Fruit fly (Drosophila melanogaster): ENCODE measurements around the gene Bre1.

Gene Bre1

DNA sequence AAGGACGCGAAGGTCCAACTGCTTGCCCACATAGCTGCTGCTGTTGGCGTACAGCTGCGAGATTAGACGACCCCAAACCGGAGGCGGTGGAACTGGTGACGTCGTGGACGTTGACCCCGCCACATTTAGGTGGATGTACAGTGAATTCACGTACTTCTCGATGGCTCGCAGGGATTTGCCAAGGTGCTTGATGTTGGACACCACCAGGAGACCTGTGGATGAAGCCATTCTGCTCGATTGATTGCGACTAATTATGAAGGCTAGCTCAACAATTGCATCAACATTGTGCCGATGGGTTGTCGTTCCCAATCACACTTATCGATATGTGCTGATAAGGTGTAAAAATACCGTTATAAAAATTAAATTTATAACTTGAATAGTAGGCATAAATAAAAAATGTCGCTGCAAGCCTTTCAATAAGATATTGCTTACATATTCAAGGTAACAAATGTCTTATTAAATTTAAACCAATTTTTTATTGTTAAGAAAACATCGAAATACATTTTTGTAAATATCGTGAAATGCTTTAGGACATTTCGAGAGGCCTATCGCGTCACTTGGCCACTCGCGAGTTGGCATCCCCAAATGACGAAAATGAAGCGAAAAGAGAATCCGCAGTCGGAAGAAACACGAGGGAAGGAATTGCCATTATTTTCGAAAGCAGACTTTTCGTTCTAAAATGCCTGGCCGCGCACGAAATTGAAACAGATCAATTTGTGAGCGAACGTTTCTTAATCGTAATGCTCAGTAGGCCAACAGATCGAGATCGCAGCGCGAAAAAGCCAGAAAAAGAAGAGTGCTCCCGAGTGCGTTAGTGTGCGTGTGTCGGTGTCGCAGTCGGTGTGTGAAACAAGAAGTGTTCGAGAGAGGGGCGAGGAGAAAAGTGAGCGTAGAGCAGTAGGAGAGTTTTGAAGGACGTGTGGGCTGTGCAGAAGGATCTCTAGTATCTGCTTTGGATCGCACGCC lies 25.2 kb downstream of the Bre1 start, which contains the start of the genes Ppat-Dpck and scny (continued):
- no peak for TF ChIP-seq CG7556 (GFP tag; optimal IDR thresholded peaks at IDR 0.05)
- no peak for TF ChIP-seq MTF-1 (GFP tag; optimal IDR thresholded peaks at IDR 0.05; ENCODE audit: borderline replicate concordance)
- no peak for TF ChIP-seq oc (tag; optimal IDR thresholded peaks at IDR 0.05)
- no peak for TF ChIP-seq Bdp1 (GFP tag; optimal IDR thresholded peaks at IDR 0.05)
- TF ChIP-seq CG10431 (GFP tag; optimal IDR thresholded peaks at IDR 0.05): no peak
- TF ChIP-seq CG3838 (GFP tag; optimal IDR thresholded peaks at IDR 0.05): no peak
- no peak for TF ChIP-seq chm (GFP tag; IDR thresholded peaks at IDR 0.05)
- peak; percentile 14; the same call in 1 of the 2 replicates for TF ChIP-seq CG9932 (GFP tag; IDR thresholded peaks at IDR 0.05)
- no peak for TF ChIP-seq Hr51 (GFP tag; optimal IDR thresholded peaks at IDR 0.05)
- TF ChIP-seq CG31441 (GFP tag; IDR thresholded peaks at IDR 0.05): no peak; the same call in 1 of the 2 replicates
- TF ChIP-seq repo (GFP tag; optimal IDR thresholded peaks at IDR 0.05): no peak
- TF ChIP-seq CG18764 (GFP tag; optimal IDR thresholded peaks at IDR 0.05): no peak
- TF ChIP-seq Antp (GFP tag; optimal IDR thresholded peaks at IDR 0.05): no peak
- TF ChIP-seq CG11723 (GFP tag; optimal IDR thresholded peaks at IDR 0.05): no peak
- no peak for TF ChIP-seq Dip3 (GFP tag; optimal IDR thresholded peaks at IDR 0.05)
- peak; percentile 100 for TF ChIP-seq trem (tag; optimal IDR thresholded peaks at IDR 0.05)
- TF ChIP-seq CG12071 (GFP tag; optimal IDR thresholded peaks at IDR 0.05): no peak
- peak; percentile 4 for TF ChIP-seq CG4282 (GFP tag; optimal IDR thresholded peaks at IDR 0.05)
- TF ChIP-seq scrt (GFP tag; optimal IDR thresholded peaks at IDR 0.05): no peak
- TF ChIP-seq CG14860 (GFP tag; IDR thresholded peaks at IDR 0.05; ENCODE audit: partially characterized antibody): peak; percentile 82
- no peak for TF ChIP-seq schlank (tag; optimal IDR thresholded peaks at IDR 0.05)
- no peak for TF ChIP-seq rib (GFP tag; IDR thresholded peaks at IDR 0.05)
- TF ChIP-seq CG12299 (tag; optimal IDR thresholded peaks at IDR 0.05): peak; percentile 48
- TF ChIP-seq Nf-YA (GFP tag; IDR thresholded peaks at IDR 0.05): no peak
- TF ChIP-seq CG8765 (GFP tag; IDR thresholded peaks at IDR 0.05): no peak
- no peak for TF ChIP-seq CG6175 (GFP tag; IDR thresholded peaks at IDR 0.05)
- peak; percentile 80; the same call in 2 of the 3 replicates for TF ChIP-seq zen2 (GFP tag; IDR thresholded peaks at IDR 0.05; ENCODE audit: partially characterized antibody)
- no peak for TF ChIP-seq danr (GFP tag; IDR thresholded peaks at IDR 0.05)
- no peak for TF ChIP-seq bab2 (GFP tag; optimal IDR thresholded peaks at IDR 0.05)
- TF ChIP-seq CG8944 (GFP tag; optimal IDR thresholded peaks at IDR 0.05): no peak
- TF ChIP-seq crp (GFP tag; optimal IDR thresholded peaks at IDR 0.05): no peak
- no peak for TF ChIP-seq CG11504 (tag; optimal IDR thresholded peaks at IDR 0.05)
- TF ChIP-seq az2 (GFP tag; optimal IDR thresholded peaks at IDR 0.05): no peak
- peak; percentile 44 for TF ChIP-seq HmgZ (tag; optimal IDR thresholded peaks at IDR 0.05)
- TF ChIP-seq HmgD (GFP tag; optimal IDR thresholded peaks at IDR 0.05): peak; percentile 5
- peak; percentile 27 for TF ChIP-seq CG2120 (GFP tag; optimal IDR thresholded peaks at IDR 0.05)
- no peak for TF ChIP-seq ci (GFP tag; IDR thresholded peaks at IDR 0.05)
- peak; percentile 98 for TF ChIP-seq BEAF-32 (GFP tag; optimal IDR thresholded peaks at IDR 0.05)
- no peak for TF ChIP-seq ATbp (GFP tag; optimal IDR thresholded peaks at IDR 0.05)
- TF ChIP-seq Ada2b (GFP tag; IDR thresholded peaks at IDR 0.05): no peak
- TF ChIP-seq sim (GFP tag; IDR thresholded peaks at IDR 0.05): no peak
- no peak for TF ChIP-seq bigmax (GFP tag; optimal IDR thresholded peaks at IDR 0.05)
- TF ChIP-seq Opbp (GFP tag; IDR thresholded peaks at IDR 0.05; ENCODE audit: partially characterized antibody): peak; percentile 89
- no peak for TF ChIP-seq CG8281 (tag; optimal IDR thresholded peaks at IDR 0.05)
- no peak for TF ChIP-seq Eip74EF (GFP tag; optimal IDR thresholded peaks at IDR 0.05)
- no peak for TF ChIP-seq crc (GFP tag; optimal IDR thresholded peaks at IDR 0.05)
- no peak for TF ChIP-seq sd (tag; optimal IDR thresholded peaks at IDR 0.05)
- TF ChIP-seq NFAT (GFP tag; IDR thresholded peaks at IDR 0.05): no peak

Measured in whole organism, embryonic.